Fruit fly (Drosophila melanogaster) whole organism, adult: ENCODE data around the gene Glys.

Source experiments
- CG11617 ChIP-seq: fragments of 200-800 bp; sonication (Bioruptor generic); optimal IDR thresholded peaks from 2 replicates; lab custom pipeline; 2017; ENCODE audit warnings: mild to moderate bottlenecking, missing biosample characterization, missing genetic modification reagents, missing genetic modification characterization
- CG12768 ChIP-seq: fragments of 200-800 bp; sonication (Bioruptor generic); optimal IDR thresholded peaks from 2 replicates; lab custom pipeline; 2017; ENCODE audit warnings: missing biosample characterization, missing genetic modification characterization, mild to moderate bottlenecking, moderate library complexity, missing genetic modification reagents
- CG14711 ChIP-seq: fragments of 200-800 bp; sonication (Bioruptor generic); optimal IDR thresholded peaks from 2 replicates; lab custom pipeline; 2018; ENCODE audit warnings: missing biosample characterization, mild to moderate bottlenecking, missing genetic modification characterization, moderate library complexity
- CG1620 ChIP-seq: fragments of 200-800 bp; sonication (Bioruptor generic); optimal IDR thresholded peaks from 2 replicates; lab custom pipeline; 2016; ENCODE audit warnings: missing biosample characterization, missing genetic modification characterization
- CG33017 ChIP-seq: fragments of 200-800 bp; sonication (Bioruptor generic); optimal IDR thresholded peaks from 2 replicates; lab custom pipeline; 2018; ENCODE audit warnings: missing biosample characterization, mild to moderate bottlenecking, missing genetic modification characterization, moderate library complexity
- CG5204 ChIP-seq: fragments of 200-800 bp; sonication (Bioruptor generic); optimal IDR thresholded peaks from 2 replicates; lab custom pipeline; 2016; ENCODE audit warnings: missing biosample characterization, missing genetic modification characterization
- CG7045 ChIP-seq: fragments of 200-800 bp; sonication (Bioruptor generic); optimal IDR thresholded peaks from 2 replicates; lab custom pipeline; 2017; ENCODE audit warnings: missing biosample characterization, mild to moderate bottlenecking, missing genetic modification characterization
- CG7101 ChIP-seq: fragments of 200-800 bp; sonication (Bioruptor generic); optimal IDR thresholded peaks from 2 replicates; lab custom pipeline; 2018; ENCODE audit warnings: missing biosample characterization, mild to moderate bottlenecking, missing genetic modification characterization, moderate library complexity
- Clk ChIP-seq: fragments of 200-800 bp; sonication (Bioruptor generic); optimal IDR thresholded peaks from 2 replicates; lab custom pipeline; 2017; ENCODE audit warnings: missing biosample characterization, missing genetic modification characterization
- Crg-1 ChIP-seq: fragments of 200-800 bp; sonication (Bioruptor generic); optimal IDR thresholded peaks from 2 replicates; lab custom pipeline; 2016; ENCODE audit warnings: missing biosample characterization, missing genetic modification characterization
- Hr96 ChIP-seq: fragments of 200-800 bp; sonication (Bioruptor generic); optimal IDR thresholded peaks from 2 replicates; lab custom pipeline; 2016; ENCODE audit warnings: missing biosample characterization, missing genetic modification characterization
- Mnt ChIP-seq: fragments of 200-800 bp; sonication (Bioruptor generic); optimal IDR thresholded peaks from 2 replicates; lab custom pipeline; 2016; ENCODE audit warnings: missing biosample characterization, mild to moderate bottlenecking, missing genetic modification characterization
- bab1 ChIP-seq: fragments of 200-800 bp; sonication (Bioruptor generic); optimal IDR thresholded peaks from 3 replicates; lab custom pipeline; 2019; ENCODE audit warnings: missing biosample characterization, mild to moderate bottlenecking, missing genetic modification characterization, moderate library complexity
- cic ChIP-seq: fragments of 200-800 bp; sonication (Bioruptor generic); optimal IDR thresholded peaks from 2 replicates; lab custom pipeline; 2017; ENCODE audit warnings: missing biosample characterization, mild to moderate bottlenecking, missing genetic modification characterization, moderate library complexity
- cnc ChIP-seq, 2 experiments: fragments of >200 bp; optimal IDR thresholded peaks; 2 replicates each; lab custom pipeline; 2017
- kay ChIP-seq: fragments of 200-800 bp; sonication (Bioruptor generic); peaks from one replicate; lab custom pipeline; 2016; ENCODE audit warnings: missing biosample characterization, missing genetic modification characterization, borderline replicate concordance
- ovo ChIP-seq: fragments of 200-800 bp; sonication (Bioruptor generic); optimal IDR thresholded peaks from 2 replicates; lab custom pipeline; 2016; ENCODE audit warnings: missing biosample characterization, missing genetic modification characterization
- pad ChIP-seq: fragments of 200-800 bp; sonication (Bioruptor generic); optimal IDR thresholded peaks from 3 replicates; lab custom pipeline; 2017; ENCODE audit warnings: missing biosample characterization, missing genetic modification characterization, mild to moderate bottlenecking, moderate library complexity, missing genetic modification reagents
- tj ChIP-seq: fragments of 200-800 bp; sonication (Bioruptor generic); optimal IDR thresholded peaks from 3 replicates; lab custom pipeline; 2017; ENCODE audit warnings: missing biosample characterization, mild to moderate bottlenecking, missing genetic modification characterization, moderate library complexity
- toe ChIP-seq: fragments of 200-800 bp; sonication (Bioruptor generic); optimal IDR thresholded peaks from 2 replicates; lab custom pipeline; 2016; ENCODE audit warnings: missing biosample characterization, missing genetic modification characterization

Gene Glys

dm6 chr3R:15138251-15138650, 9.1 kb downstream of the Glys start:
- TF ChIP-seq ovo (GFP tag; lab: Kevin White, UChicago) (no peak), tj (no peak), pad (GFP tag; lab: Kevin White, UChicago) (no peak), CG33017 (tag; lab: Kevin White, UChicago) (no peak), cic (GFP tag; lab: Kevin White, UChicago) (no peak), cnc (optimal IDR thresholded peaks at IDR 0.05; lab: Kevin White, UChicago) (no peak), Crg-1 (GFP tag; lab: Kevin White, UChicago) (no peak), Clk (GFP tag; lab: Kevin White, UChicago) (no peak), CG7045 (GFP tag; lab: Kevin White, UChicago) (no peak), CG1620 (no peak), CG11617 (no peak), Hr96 (GFP tag; lab: Kevin White, UChicago) (no peak), Mnt (GFP tag; lab: Kevin White, UChicago) (no peak), toe (GFP tag; lab: Kevin White, UChicago) (no peak), bab1 (GFP tag; lab: Kevin White, UChicago) (no peak), CG7101 (tag; lab: Kevin White, UChicago) (no peak), CG5204 (GFP tag; lab: Kevin White, UChicago) (no peak), kay (GFP tag; lab: Kevin White, UChicago) (no peak), CG12768 (GFP tag; lab: Kevin White, UChicago) (no peak), CG14711 (tag; lab: Kevin White, UChicago) (no peak)

- TF ChIP-seq tj, result peak; percentile 33
- TF ChIP-seq CG5204 (GFP tag; lab: Kevin White, UChicago), result no peak
Observed at dm6 chr3R:15136846-15137245, 10.5 kb downstream of the Glys start, which contains the start of the genes CG6912 and CG3984. TSS of gene CG6912 (minus strand) at chr3R:15137004. TSS of gene CG3984 (plus strand) at chr3R:15137148.

dm6 chr3R:15136015-15136414, 11.3 kb downstream of the Glys start:
- TF ChIP-seq ovo (GFP tag; lab: Kevin White, UChicago) (no peak), pad (GFP tag; lab: Kevin White, UChicago) (no peak), Clk (GFP tag; lab: Kevin White, UChicago) (no peak), cnc (optimal IDR thresholded peaks at IDR 0.05; lab: Kevin White, UChicago) (no peak), bab1 (GFP tag; lab: Kevin White, UChicago) (no peak), Crg-1 (GFP tag; lab: Kevin White, UChicago) (no peak), CG14711 (tag; lab: Kevin White, UChicago) (no peak), CG7101 (tag; lab: Kevin White, UChicago) (no peak), CG33017 (tag; lab: Kevin White, UChicago) (no peak), CG12768 (GFP tag; lab: Kevin White, UChicago) (no peak), toe (GFP tag; lab: Kevin White, UChicago) (no peak), CG1620 (no peak), CG5204 (GFP tag; lab: Kevin White, UChicago) (no peak)

- TF ChIP-seq cic (GFP tag; lab: Kevin White, UChicago) (peak; percentile 81), Mnt (GFP tag; lab: Kevin White, UChicago) (peak; percentile 72), CG7101 (tag; lab: Kevin White, UChicago) (peak; percentile 36), tj (peak; percentile 71), pad (GFP tag; lab: Kevin White, UChicago) (no peak), bab1 (GFP tag; lab: Kevin White, UChicago) (peak; percentile 88), CG5204 (GFP tag; lab: Kevin White, UChicago) (no peak), toe (GFP tag; lab: Kevin White, UChicago) (peak; percentile 9), ovo (GFP tag; lab: Kevin White, UChicago) (peak; percentile 84), Crg-1 (GFP tag; lab: Kevin White, UChicago) (peak; percentile 71), CG1620 (peak; percentile 82), CG11617 (peak; percentile 70), CG33017 (tag; lab: Kevin White, UChicago) (peak; percentile 51), CG12768 (GFP tag; lab: Kevin White, UChicago) (peak; percentile 61), CG14711 (tag; lab: Kevin White, UChicago) (peak; percentile 14), CG7045 (GFP tag; lab: Kevin White, UChicago) (no peak), kay (GFP tag; lab: Kevin White, UChicago) (no peak), Clk (GFP tag; lab: Kevin White, UChicago) (no peak), Hr96 (GFP tag; lab: Kevin White, UChicago) (peak; percentile 50), cnc (optimal IDR thresholded peaks at IDR 0.05; lab: Kevin White, UChicago) (no peak)
Observed at dm6 chr3R:15131677-15132076, 15.7 kb downstream of the Glys start, which contains the start of gene CG42788. TSS of gene CG42788 (minus strand) at chr3R:15131926.

- TF ChIP-seq cnc (optimal IDR thresholded peaks at IDR 0.05; lab: Kevin White, UChicago), result no peak
- no peak for TF ChIP-seq toe (GFP tag; lab: Kevin White, UChicago)
- TF ChIP-seq bab1 (GFP tag; lab: Kevin White, UChicago), result no peak
- no peak for TF ChIP-seq Clk (GFP tag; lab: Kevin White, UChicago)
- no peak for TF ChIP-seq CG11617
- TF ChIP-seq Hr96 (GFP tag; lab: Kevin White, UChicago), result no peak
- no peak for TF ChIP-seq ovo (GFP tag; lab: Kevin White, UChicago)
- no peak for TF ChIP-seq Mnt (GFP tag; lab: Kevin White, UChicago)
- TF ChIP-seq CG5204 (GFP tag; lab: Kevin White, UChicago), result no peak
Observed at dm6 chr3R:15130873-15131272, 16.5 kb downstream of the Glys start.

dm6 chr3R:15129998-15130397, 17.3 kb downstream of the Glys start:
- TF ChIP-seq kay (GFP tag; lab: Kevin White, UChicago) (peak; percentile 0), cic (GFP tag; lab: Kevin White, UChicago) (no peak)
